Worm (Caenorhabditis elegans) whole organism, L1 larva: ENCODE results near the gene T22C8.3.

Experiments
- C34B4.2 ChIP-seq: sonication (generic microtip); optimal IDR thresholded peaks from 2 replicates; lab custom pipeline; 2017; ENCODE audit warnings: mild to moderate bottlenecking, missing genetic modification characterization, missing compliant biosample characterization
- aha-1 ChIP-seq: fragments of 150-350 bp; optimal IDR thresholded peaks from 2 replicates; lab custom pipeline; 2014; ENCODE audit warnings: missing biosample characterization, missing genetic modification characterization
- blmp-1 ChIP-seq: fragments of 150-350 bp; optimal IDR thresholded peaks from 2 replicates; lab custom pipeline; 2014; ENCODE audit warnings: missing biosample characterization, missing genetic modification characterization
- ceh-63 ChIP-seq: fragments of 200-800 bp; sonication (Bioruptor generic); optimal IDR thresholded peaks from 2 replicates; lab custom pipeline; 2018; ENCODE audit warnings: mild to moderate bottlenecking, missing genetic modification characterization, missing compliant biosample characterization
- ceh-90 ChIP-seq: sonication (generic microtip); optimal IDR thresholded peaks from 2 replicates; lab custom pipeline; 2016; ENCODE audit warnings: missing genetic modification characterization, missing compliant biosample characterization
- ces-1 ChIP-seq: fragments of 150-350 bp; optimal IDR thresholded peaks from 2 replicates; lab custom pipeline; 2014; ENCODE audit warnings: missing biosample characterization, missing genetic modification reagents, missing genetic modification characterization
- dsc-1 ChIP-seq: sonication (generic microtip); optimal IDR thresholded peaks from 2 replicates; lab custom pipeline; 2016; ENCODE audit warnings: mild to moderate bottlenecking, missing genetic modification characterization, missing compliant biosample characterization
- efl-1 ChIP-seq, 4 experiments: fragments of 150-350 bp; optimal IDR thresholded peaks in 3 of 4; peaks in 1 of 4; 1 replicate in 1 of 4; 2 replicates in 3 of 4; lab custom pipeline; 2014; ENCODE audit warnings: missing biosample characterization in 2 of 4, missing genetic modification characterization in 2 of 4, missing genetic modification reagents in 2 of 4
- egl-27 ChIP-seq, 2 experiments: fragments of 150-350 bp in 1 of 2; sonication (generic microtip); optimal IDR thresholded peaks; 3 replicates each; lab custom pipeline; 2017 to 2018; ENCODE audit warnings: missing biosample characterization in 2 of 2, missing genetic modification characterization in 2 of 2, missing genetic modification reagents in 2 of 2
- elt-3 ChIP-seq, 6 experiments: fragments of 150-350 bp in 1 of 6; sonication (generic microtip); optimal IDR thresholded peaks; 2 replicates each; lab custom pipeline; 2017 to 2018; ENCODE audit warnings: missing biosample characterization in 6 of 6, missing genetic modification characterization in 6 of 6, inconsistent platforms in 1 of 6
- ets-5 ChIP-seq: fragments of 200-800 bp; sonication (Bioruptor generic); IDR thresholded peaks from 2 replicates; pipeline ENCODE4 v1.3.6; 2022; ENCODE audit warnings: missing genetic modification characterization, missing compliant biosample characterization
- fkh-10 ChIP-seq: sonication (generic microtip); optimal IDR thresholded peaks from 2 replicates; lab custom pipeline; 2017; ENCODE audit warnings: missing biosample characterization, missing genetic modification reagents, missing genetic modification characterization
- fkh-8 ChIP-seq: sonication (generic microtip); optimal IDR thresholded peaks from 2 replicates; lab custom pipeline; 2016; ENCODE audit warnings: mild to moderate bottlenecking, missing genetic modification characterization, missing compliant biosample characterization
- grh-1 ChIP-seq: fragments of 200-800 bp; sonication (Bioruptor generic); IDR thresholded peaks from 2 replicates; pipeline ENCODE4 v1.3.6; 2022; ENCODE audit warnings: missing genetic modification reagents, missing genetic modification characterization, missing compliant biosample characterization
- hlh-4 ChIP-seq: sonication (generic microtip); optimal IDR thresholded peaks from 2 replicates; lab custom pipeline; 2016; ENCODE audit warnings: mild to moderate bottlenecking, missing genetic modification characterization, missing compliant biosample characterization
- isw-1 ChIP-seq: fragments of 200-800 bp; sonication (Bioruptor generic); IDR thresholded peaks from 2 replicates; pipeline ENCODE4 v1.3.6; 2022; ENCODE audit warnings: missing genetic modification characterization, missing compliant biosample characterization
- lin-13 ChIP-seq: fragments of 150-350 bp; optimal IDR thresholded peaks from 2 replicates; lab custom pipeline; 2014; ENCODE audit warnings: missing biosample characterization, missing genetic modification reagents, missing genetic modification characterization
- lin-14 ChIP-seq: fragments of 200-800 bp; sonication (Bioruptor generic); optimal IDR thresholded peaks from 2 replicates; lab custom pipeline; 2018; ENCODE audit warnings: mild to moderate bottlenecking, missing genetic modification characterization, moderate library complexity, missing compliant biosample characterization
- lin-35 ChIP-seq, 2 experiments: fragments of 150-350 bp; optimal IDR thresholded peaks; 2 replicates each; lab custom pipeline; 2014; ENCODE audit warnings: missing biosample characterization in 2 of 2, missing genetic modification characterization in 2 of 2, missing genetic modification reagents in 2 of 2
- lin-39 ChIP-seq: fragments of 150-350 bp; optimal IDR thresholded peaks from 2 replicates; lab custom pipeline; 2014; ENCODE audit warnings: missing biosample characterization, missing genetic modification reagents, missing genetic modification characterization
- lir-3 ChIP-seq: sonication (generic microtip); optimal IDR thresholded peaks from 2 replicates; lab custom pipeline; 2016; ENCODE audit warnings: mild to moderate bottlenecking, missing genetic modification characterization, moderate library complexity, missing compliant biosample characterization; ENCODE audit not compliant: poor library complexity
- lsy-2 ChIP-seq, 2 experiments: fragments of 150-350 bp; optimal IDR thresholded peaks; 2 replicates each; lab custom pipeline; 2014; ENCODE audit warnings: missing biosample characterization in 2 of 2, missing genetic modification characterization in 2 of 2
- mab-9 ChIP-seq: fragments of 200-800 bp; sonication (Bioruptor generic); IDR thresholded peaks from 2 replicates; pipeline ENCODE4 v1.3.6; 2022; ENCODE audit warnings: missing genetic modification reagents, missing genetic modification characterization, missing compliant biosample characterization
- mef-2 ChIP-seq: fragments of 150-350 bp; optimal IDR thresholded peaks from 2 replicates; lab custom pipeline; 2014; ENCODE audit warnings: missing biosample characterization, missing genetic modification characterization
- nhr-11 ChIP-seq: fragments of 150-350 bp; optimal IDR thresholded peaks from 2 replicates; lab custom pipeline; 2014; ENCODE audit warnings: missing biosample characterization, missing genetic modification characterization
- nhr-20 ChIP-seq: sonication (generic microtip); optimal IDR thresholded peaks from 2 replicates; lab custom pipeline; 2016; ENCODE audit warnings: mild to moderate bottlenecking, missing genetic modification characterization, missing compliant biosample characterization
- nhr-237 ChIP-seq: fragments of 150-350 bp; optimal IDR thresholded peaks from 2 replicates; lab custom pipeline; 2014; ENCODE audit warnings: missing biosample characterization, missing genetic modification characterization
- nhr-28 ChIP-seq: fragments of 150-350 bp; optimal IDR thresholded peaks from 2 replicates; lab custom pipeline; 2014; ENCODE audit warnings: missing biosample characterization, missing genetic modification characterization
- nhr-71 ChIP-seq: sonication (generic microtip); optimal IDR thresholded peaks from 2 replicates; lab custom pipeline; 2016; ENCODE audit warnings: mild to moderate bottlenecking, missing genetic modification characterization, moderate library complexity, missing compliant biosample characterization
- nhr-76 ChIP-seq: sonication (generic microtip); optimal IDR thresholded peaks from 2 replicates; lab custom pipeline; 2017; ENCODE audit warnings: missing biosample characterization, missing genetic modification characterization
- nhr-85 ChIP-seq: sonication (generic microtip); peaks from one replicate; lab custom pipeline; 2016; ENCODE audit warnings: missing genetic modification characterization, inconsistent platforms, missing compliant biosample characterization
- skn-1 ChIP-seq: fragments of 150-350 bp; optimal IDR thresholded peaks from 2 replicates; lab custom pipeline; 2014; ENCODE audit warnings: missing biosample characterization, missing genetic modification characterization
- snpc-4 ChIP-seq: fragments of 150-350 bp; optimal IDR thresholded peaks from 2 replicates; lab custom pipeline; 2014; ENCODE audit warnings: missing biosample characterization, missing genetic modification characterization
- snu-23 ChIP-seq: sonication (generic microtip); optimal IDR thresholded peaks from 2 replicates; lab custom pipeline; 2016; ENCODE audit warnings: missing genetic modification characterization, missing compliant biosample characterization
- sup-37 ChIP-seq: fragments of 200-800 bp; sonication (Bioruptor generic); optimal IDR thresholded peaks from 2 replicates; lab custom pipeline; 2018; ENCODE audit warnings: mild to moderate bottlenecking, missing genetic modification characterization, missing compliant biosample characterization
- tbx-2 ChIP-seq: sonication (generic microtip); optimal IDR thresholded peaks from 2 replicates; lab custom pipeline; 2016; ENCODE audit warnings: missing genetic modification characterization, missing compliant biosample characterization
- tlp-1 ChIP-seq: fragments of 150-350 bp; optimal IDR thresholded peaks from 2 replicates; lab custom pipeline; 2014; ENCODE audit warnings: missing biosample characterization, missing genetic modification characterization
- unc-62 ChIP-seq: fragments of 150-350 bp; optimal IDR thresholded peaks from 2 replicates; lab custom pipeline; 2014; ENCODE audit warnings: missing biosample characterization, missing genetic modification reagents, missing genetic modification characterization
- zag-1 ChIP-seq: fragments of 150-350 bp; optimal IDR thresholded peaks from 2 replicates; lab custom pipeline; 2014; ENCODE audit warnings: missing biosample characterization, missing genetic modification characterization
- ztf-11 ChIP-seq, 2 experiments: sonication (generic microtip); optimal IDR thresholded peaks; 2 replicates each; lab custom pipeline; 2016 to 2017; ENCODE audit warnings: missing genetic modification characterization in 2 of 2, missing biosample characterization in 1 of 2, missing compliant biosample characterization in 1 of 2
- ztf-4 ChIP-seq: fragments of 150-350 bp; optimal IDR thresholded peaks from 2 replicates; lab custom pipeline; 2014; ENCODE audit warnings: missing biosample characterization, missing genetic modification characterization

Gene T22C8.3

DNA sequence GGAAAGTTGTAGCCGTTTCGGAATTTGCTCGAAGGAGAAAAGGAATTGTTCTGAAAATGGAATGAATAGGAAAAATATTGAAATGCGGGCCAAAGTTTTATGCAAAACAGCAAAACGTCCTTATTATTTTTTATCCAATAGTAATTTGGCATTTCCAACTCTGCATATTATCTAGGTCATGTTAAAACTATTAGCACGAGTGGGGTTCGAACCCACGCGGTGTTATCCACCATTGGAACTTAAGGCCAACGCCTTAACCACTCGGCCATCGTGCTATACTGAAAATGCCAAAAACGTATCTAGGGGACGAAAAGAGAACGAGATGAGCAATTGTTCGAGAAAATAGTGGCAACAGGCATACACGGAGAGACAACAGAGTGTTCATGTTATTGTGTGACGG lies 10.0 kb upstream of the T22C8.3 start:
- TF ChIP-seq lin-14 (GFP tag; lab: Kevin White, UChicago), result no peak
- no peak for TF ChIP-seq nhr-71 (tag; lab: Kevin White, UChicago)
- TF ChIP-seq tlp-1, result no peak
- TF ChIP-seq grh-1 (GFP tag; lab: Robert Waterston, UW), result no peak
- TF ChIP-seq skn-1 (tag; lab: Kevin White, UChicago), result no peak
- no peak for TF ChIP-seq fkh-8
- no peak for TF ChIP-seq mef-2
- TF ChIP-seq ztf-11 (tag; optimal IDR thresholded peaks at IDR 0.05; lab: Kevin White, UChicago), result no peak
- TF ChIP-seq nhr-28 (tag; lab: Kevin White, UChicago), result no peak
- TF ChIP-seq sup-37 (GFP tag; lab: Kevin White, UChicago), result no peak
- no peak for TF ChIP-seq egl-27 (tag; optimal IDR thresholded peaks at IDR 0.05; lab: Kevin White, UChicago)
- TF ChIP-seq isw-1, result no peak
- TF ChIP-seq dsc-1 (tag; lab: Kevin White, UChicago), result no peak
- no peak for TF ChIP-seq ceh-90
- no peak for TF ChIP-seq lin-13 (GFP tag; lab: Kevin White, UChicago)
- no peak for TF ChIP-seq lsy-2 (tag; optimal IDR thresholded peaks at IDR 0.05; lab: Kevin White, UChicago)
- no peak for TF ChIP-seq ets-5

ce11 chrII:8630088-8630487 lies 8.3 kb upstream of the T22C8.3 start, which contains the start of gene T22C8.6:
TSS of gene T22C8.6 (minus strand) at chrII:8630281.
- TF ChIP-seq nhr-20 (tag; lab: Kevin White, UChicago) (peak; percentile 47), efl-1 (optimal IDR thresholded peaks at IDR 0.05; lab: Kevin White, UChicago) (no peak), efl-1 (GFP tag; optimal IDR thresholded peaks at IDR 0.05 in 1 of 2; lab: Kevin White, UChicago) (no peak), nhr-85 (tag; lab: Kevin White, UChicago) (peak; percentile 75), ets-5 (no peak), egl-27 (tag; optimal IDR thresholded peaks at IDR 0.05; lab: Kevin White, UChicago) (no peak), nhr-71 (tag; lab: Kevin White, UChicago) (no peak), aha-1 (tag; lab: Kevin White, UChicago) (no peak), lir-3 (no peak), nhr-76 (tag; lab: Kevin White, UChicago) (no peak), elt-3 (tag; optimal IDR thresholded peaks at IDR 0.05; lab: Kevin White, UChicago) (peak in 1 of 6 experiments; percentile 25), nhr-237 (no peak), skn-1 (tag; lab: Kevin White, UChicago) (no peak), lin-35 (GFP tag; optimal IDR thresholded peaks at IDR 0.05; lab: Kevin White, UChicago) (peak in 1 of 2 experiments; percentile 3), snpc-4 (no peak), lin-14 (GFP tag; lab: Kevin White, UChicago) (peak; percentile 48), tbx-2 (no peak), blmp-1 (tag; lab: Kevin White, UChicago) (peak; percentile 78), tlp-1 (no peak)

- TF ChIP-seq ces-1 (no peak), ztf-4 (tag; lab: Kevin White, UChicago) (no peak), zag-1 (tag; lab: Kevin White, UChicago) (no peak), lin-14 (GFP tag; lab: Kevin White, UChicago) (no peak), mab-9 (no peak), C34B4.2 (tag; lab: Kevin White, UChicago) (no peak), nhr-11 (tag; lab: Kevin White, UChicago) (no peak), ceh-63 (GFP tag; lab: Kevin White, UChicago) (no peak), dsc-1 (tag; lab: Kevin White, UChicago) (no peak), lin-39 (no peak), efl-1 (optimal IDR thresholded peaks at IDR 0.05; lab: Kevin White, UChicago) (no peak), efl-1 (GFP tag; optimal IDR thresholded peaks at IDR 0.05 in 1 of 2; lab: Kevin White, UChicago) (no peak)
Measured at ce11 chrII:8627907-8628306, 6.1 kb upstream of the T22C8.3 start.

ce11 chrII:8626598-8626997 lies 4.8 kb upstream of the T22C8.3 start:
- no peak for TF ChIP-seq nhr-237
- no peak for TF ChIP-seq fkh-10 (GFP tag; lab: Kevin White, UChicago)
- TF ChIP-seq unc-62, result no peak
- TF ChIP-seq efl-1 (optimal IDR thresholded peaks at IDR 0.05; lab: Kevin White, UChicago), result no peak
- peak in 1 of 2 experiments; percentile 51 for TF ChIP-seq efl-1 (GFP tag; optimal IDR thresholded peaks at IDR 0.05 in 1 of 2; lab: Kevin White, UChicago)
- TF ChIP-seq hlh-4, result no peak
- no peak for TF ChIP-seq snu-23 (GFP tag; lab: Kevin White, UChicago)
